Worm (Caenorhabditis elegans) whole organism, young adult: Measurements from ENCODE around the gene htp-1.

ENCODE experiments used
- B0336.3 ChIP-seq: fragments of 200-800 bp; sonication (Bioruptor generic); IDR thresholded peaks from 2 replicates; pipeline ENCODE4 v1.3.6; 2022; ENCODE audit warnings: missing genetic modification characterization, missing compliant biosample characterization
- F22D6.2 ChIP-seq: sonication (generic microtip); optimal IDR thresholded peaks from 2 replicates; lab custom pipeline; 2016; ENCODE audit warnings: mild to moderate bottlenecking, missing genetic modification characterization, missing compliant biosample characterization
- F23B12.7 ChIP-seq: sonication (generic microtip); optimal IDR thresholded peaks from 2 replicates; lab custom pipeline; 2017; ENCODE audit warnings: missing genetic modification characterization, mild to moderate bottlenecking, missing compliant biosample characterization, antibody characterized with exemption, moderate library complexity; ENCODE audit not compliant: insufficient read depth
- F33H1.4 ChIP-seq: fragments of 200-800 bp; sonication (Bioruptor generic); IDR thresholded peaks from 2 replicates; pipeline ENCODE4 v1.3.6; 2022; ENCODE audit warnings: missing genetic modification reagents, missing genetic modification characterization, missing compliant biosample characterization
- F49E8.2 ChIP-seq: sonication (generic microtip); optimal IDR thresholded peaks from 3 replicates; lab custom pipeline; 2017; ENCODE audit warnings: missing genetic modification characterization, mild to moderate bottlenecking, missing compliant biosample characterization, antibody characterized with exemption, moderate library complexity; ENCODE audit not compliant: insufficient read depth
- K11D2.4 ChIP-seq: fragments of 200-800 bp; sonication (Bioruptor generic); IDR thresholded peaks from 2 replicates; pipeline ENCODE4 v1.3.6; 2022; ENCODE audit warnings: missing genetic modification reagents, missing genetic modification characterization, missing compliant biosample characterization
- K12H6.12 ChIP-seq: fragments of 200-800 bp; sonication (Bioruptor generic); optimal IDR thresholded peaks from 2 replicates; lab custom pipeline; 2018; ENCODE audit warnings: mild to moderate bottlenecking, missing genetic modification characterization, missing compliant biosample characterization
- T07F8.4 ChIP-seq: sonication (generic microtip); optimal IDR thresholded peaks from 2 replicates; lab custom pipeline; 2016; ENCODE audit warnings: mild to moderate bottlenecking, missing genetic modification characterization, moderate library complexity, missing compliant biosample characterization
- Y56A3A.18 ChIP-seq: fragments of 200-800 bp; sonication (Bioruptor generic); IDR thresholded peaks from 2 replicates; pipeline ENCODE4 v1.3.6; 2022; ENCODE audit warnings: missing genetic modification reagents, missing genetic modification characterization, missing compliant biosample characterization
- Y95B8A.8 ChIP-seq: fragments of 200-800 bp; sonication (Bioruptor generic); IDR thresholded peaks from 2 replicates; pipeline ENCODE4 v1.3.6; 2022; ENCODE audit warnings: missing genetic modification reagents, missing genetic modification characterization, missing compliant biosample characterization
- ZK185.1 ChIP-seq: sonication (generic microtip); optimal IDR thresholded peaks from 2 replicates; lab custom pipeline; 2016; ENCODE audit warnings: mild to moderate bottlenecking, missing genetic modification characterization, missing compliant biosample characterization; ENCODE audit not compliant: poor library complexity, severe bottlenecking
- aptf-3 ChIP-seq: fragments of 200-800 bp; sonication (Bioruptor generic); IDR thresholded peaks from 2 replicates; pipeline ENCODE4 v1.3.6; 2022; ENCODE audit warnings: missing genetic modification characterization, missing compliant biosample characterization
- athp-1 ChIP-seq: sonication (generic microtip); optimal IDR thresholded peaks from 2 replicates; lab custom pipeline; 2017; ENCODE audit warnings: mild to moderate bottlenecking, missing genetic modification characterization, missing compliant biosample characterization
- attf-5 ChIP-seq: fragments of 200-800 bp; sonication (Bioruptor generic); optimal IDR thresholded peaks from 2 replicates; lab custom pipeline; 2018; ENCODE audit warnings: mild to moderate bottlenecking, missing genetic modification characterization, missing compliant biosample characterization
- attf-6 ChIP-seq: fragments of 200-800 bp; sonication (Bioruptor generic); IDR thresholded peaks from 2 replicates; pipeline ENCODE4 v1.3.6; 2022; ENCODE audit warnings: missing genetic modification reagents, missing genetic modification characterization, missing compliant biosample characterization
- bed-1 ChIP-seq: fragments of 200-800 bp; sonication (Bioruptor generic); IDR thresholded peaks from 2 replicates; pipeline ENCODE4 v1.3.6; 2022; ENCODE audit warnings: missing genetic modification reagents, missing genetic modification characterization, missing compliant biosample characterization
- bed-2 ChIP-seq: fragments of 200-800 bp; sonication (Bioruptor generic); IDR thresholded peaks from 2 replicates; pipeline ENCODE4 v1.3.6; 2022; ENCODE audit warnings: missing genetic modification reagents, missing genetic modification characterization, missing compliant biosample characterization
- cebp-1 ChIP-seq, 2 experiments: fragments of 200-800 bp in 1 of 2; sonication (Bioruptor generic) in 1 of 2; sonication (generic microtip) in 1 of 2; IDR thresholded peaks in 1 of 2; optimal IDR thresholded peaks in 1 of 2; 2 replicates each; pipeline versions ENCODE4 v1.3.6 to Lab custom; 2017 to 2022; ENCODE audit warnings: missing compliant biosample characterization in 2 of 2, missing genetic modification characterization in 2 of 2, mild to moderate bottlenecking in 1 of 2, missing genetic modification reagents in 1 of 2, moderate library complexity in 1 of 2
- ceh-100 ChIP-seq: fragments of 200-800 bp; sonication (Bioruptor generic); IDR thresholded peaks from 2 replicates; pipeline ENCODE4 v1.3.6; 2022; ENCODE audit warnings: missing genetic modification reagents, missing genetic modification characterization, missing compliant biosample characterization
- ceh-27 ChIP-seq: fragments of 200-800 bp; sonication (Bioruptor generic); optimal IDR thresholded peaks from 2 replicates; lab custom pipeline; 2018; ENCODE audit warnings: mild to moderate bottlenecking, missing genetic modification characterization, moderate library complexity, missing compliant biosample characterization
- ceh-40 ChIP-seq: fragments of 200-800 bp; sonication (Bioruptor generic); IDR thresholded peaks from 2 replicates; pipeline ENCODE4 v1.3.6; 2022; ENCODE audit warnings: missing genetic modification characterization, missing compliant biosample characterization
- ceh-91 ChIP-seq: fragments of 200-800 bp; sonication (Bioruptor generic); IDR thresholded peaks from 2 replicates; pipeline ENCODE4 v1.3.6; 2022; ENCODE audit warnings: missing genetic modification reagents, missing genetic modification characterization, missing compliant biosample characterization
- dpff-1 ChIP-seq: sonication (generic microtip); optimal IDR thresholded peaks from 2 replicates; lab custom pipeline; 2017; ENCODE audit warnings: mild to moderate bottlenecking, missing genetic modification characterization, missing compliant biosample characterization
- dpl-1 ChIP-seq: fragments of 150-350 bp; optimal IDR thresholded peaks from 2 replicates; lab custom pipeline; 2014; ENCODE audit warnings: missing biosample characterization, missing genetic modification reagents, missing genetic modification characterization
- ekl-4 ChIP-seq: fragments of 200-800 bp; sonication (Bioruptor generic); IDR thresholded peaks from 2 replicates; pipeline ENCODE4 v1.3.6; 2022; ENCODE audit warnings: missing genetic modification reagents, missing genetic modification characterization, missing compliant biosample characterization
- gei-17 ChIP-seq: fragments of 200-800 bp; sonication (Bioruptor generic); optimal IDR thresholded peaks from 2 replicates; lab custom pipeline; 2018; ENCODE audit warnings: mild to moderate bottlenecking, missing genetic modification characterization, missing compliant biosample characterization
- lin-40 ChIP-seq: sonication (generic microtip); optimal IDR thresholded peaks from 2 replicates; lab custom pipeline; 2016; ENCODE audit warnings: missing genetic modification characterization, mild to moderate bottlenecking, missing compliant biosample characterization, missing genotype, missing genetic modification reagents
- lin-54 ChIP-seq: fragments of 200-800 bp; sonication (Bioruptor generic); optimal IDR thresholded peaks from 2 replicates; lab custom pipeline; 2018; ENCODE audit warnings: mild to moderate bottlenecking, missing genetic modification characterization, missing compliant biosample characterization
- lir-1 ChIP-seq: fragments of 200-800 bp; sonication (Bioruptor generic); conservative IDR thresholded peaks from 2 replicates; pipeline ENCODE4 v1.3.6; 2022; ENCODE audit warnings: missing genetic modification reagents, missing genetic modification characterization, missing compliant biosample characterization
- lsl-1 ChIP-seq: fragments of 200-800 bp; sonication (Bioruptor generic); optimal IDR thresholded peaks from 2 replicates; lab custom pipeline; 2018; ENCODE audit warnings: mild to moderate bottlenecking, missing genetic modification characterization, moderate library complexity, missing compliant biosample characterization
- lsy-27 ChIP-seq: sonication (generic microtip); optimal IDR thresholded peaks from 2 replicates; lab custom pipeline; 2017; ENCODE audit warnings: missing genetic modification characterization, mild to moderate bottlenecking, missing compliant biosample characterization, antibody characterized with exemption, missing genotype, borderline replicate concordance; ENCODE audit not compliant: insufficient read depth
- madf-10 ChIP-seq: sonication (generic microtip); optimal IDR thresholded peaks from 2 replicates; lab custom pipeline; 2016; ENCODE audit warnings: mild to moderate bottlenecking, missing genetic modification characterization, missing compliant biosample characterization
- madf-8 ChIP-seq: fragments of 200-800 bp; sonication (Bioruptor generic); conservative IDR thresholded peaks from 2 replicates; pipeline ENCODE4 v1.3.6; 2022; ENCODE audit warnings: missing genetic modification reagents, missing genetic modification characterization, missing compliant biosample characterization
- mcd-1 ChIP-seq: fragments of 200-800 bp; sonication (Bioruptor generic); IDR thresholded peaks from 2 replicates; pipeline ENCODE4 v1.3.6; 2022; ENCODE audit warnings: missing genetic modification reagents, missing genetic modification characterization, missing compliant biosample characterization
- nfyb-1 ChIP-seq: fragments of 200-800 bp; sonication (Bioruptor generic); IDR thresholded peaks from 2 replicates; pipeline ENCODE4 v1.3.6; 2022; ENCODE audit warnings: missing genetic modification reagents, missing genetic modification characterization, missing compliant biosample characterization
- nhr-80 ChIP-seq: sonication (generic microtip); optimal IDR thresholded peaks from 2 replicates; lab custom pipeline; 2016; ENCODE audit warnings: missing genetic modification characterization, missing compliant biosample characterization
- pbrm-1 ChIP-seq: fragments of 200-800 bp; sonication (Bioruptor generic); IDR thresholded peaks from 2 replicates; pipeline ENCODE4 v1.3.6; 2022; ENCODE audit warnings: missing genetic modification reagents, missing genetic modification characterization, missing compliant biosample characterization
- repo-1 ChIP-seq: sonication (generic microtip); optimal IDR thresholded peaks from 2 replicates; lab custom pipeline; 2017; ENCODE audit warnings: mild to moderate bottlenecking, missing genetic modification characterization, missing compliant biosample characterization
- snpc-1.3 ChIP-seq: sonication (generic microtip); optimal IDR thresholded peaks from 2 replicates; lab custom pipeline; 2017; ENCODE audit warnings: missing genetic modification characterization, mild to moderate bottlenecking, missing compliant biosample characterization, antibody characterized with exemption, moderate library complexity, missing genotype, missing genetic modification reagents; ENCODE audit not compliant: insufficient read depth
- snpc-3.4 ChIP-seq: sonication (generic microtip); optimal IDR thresholded peaks from 2 replicates; lab custom pipeline; 2017; ENCODE audit warnings: missing genetic modification characterization, mild to moderate bottlenecking, missing compliant biosample characterization, antibody characterized with exemption, moderate library complexity, missing genotype, missing genetic modification reagents
- snpc-4 ChIP-seq, 5 experiments: fragments of 150-350 bp in 1 of 5; sonication (generic microtip) in 4 of 5; optimal IDR thresholded peaks; 2 replicates each; lab custom pipeline; 2014 to 2018; ENCODE audit warnings: missing genetic modification characterization in 5 of 5, missing biosample characterization in 3 of 5, antibody characterized with exemption in 2 of 5, mild to moderate bottlenecking in 2 of 5, missing compliant biosample characterization in 2 of 5, missing genotype in 2 of 5, moderate library complexity in 2 of 5, missing genetic modification reagents in 1 of 5
- tbp1 ChIP-seq: fragments of 200-800 bp; sonication (Bioruptor generic); optimal IDR thresholded peaks from 2 replicates; lab custom pipeline; 2018; ENCODE audit warnings: mild to moderate bottlenecking, missing genetic modification characterization, missing compliant biosample characterization
- tlf-1 ChIP-seq: fragments of 200-800 bp; sonication (Bioruptor generic); optimal IDR thresholded peaks from 2 replicates; lab custom pipeline; 2018; ENCODE audit warnings: mild to moderate bottlenecking, missing genetic modification characterization, missing compliant biosample characterization
- unc-130 ChIP-seq: sonication (generic microtip); optimal IDR thresholded peaks from 2 replicates; lab custom pipeline; 2016; ENCODE audit warnings: missing genetic modification reagents, missing genetic modification characterization, missing compliant biosample characterization
- ztf-18 ChIP-seq: sonication (generic microtip); optimal IDR thresholded peaks from 2 replicates; lab custom pipeline; 2016; ENCODE audit warnings: missing genotype, mild to moderate bottlenecking, missing genetic modification characterization, missing compliant biosample characterization
- ztf-6 ChIP-seq: fragments of 200-800 bp; sonication (Bioruptor generic); IDR thresholded peaks from 2 replicates; pipeline ENCODE4 v1.3.6; 2022; ENCODE audit warnings: missing genetic modification reagents, missing genetic modification characterization, missing compliant biosample characterization

Gene htp-1

ce11 chrIV:5364135-5364609, 27.2 kb downstream of the htp-1 start, which contains the start of the genes hda-6 and F41H10.4:
Gene hda-6, minus strand, starts transcription at chrIV:5364306.
Gene F41H10.4, plus strand, starts transcription at chrIV:5364559.
- TF ChIP-seq F49E8.2 (tag; lab: Kevin White, UChicago): no peak
- TF ChIP-seq bed-1 (GFP tag; lab: Robert Waterston, UW): no peak
- TF ChIP-seq tbp1: peak; percentile 56
- no peak for TF ChIP-seq dpff-1 (tag; lab: Kevin White, UChicago)
- peak; percentile 86 for TF ChIP-seq attf-5 (GFP tag; lab: Kevin White, UChicago)
- TF ChIP-seq lir-1: no peak
- TF ChIP-seq F33H1.4: peak; percentile 44
- peak; percentile 92 for TF ChIP-seq ceh-27 (GFP tag; lab: Kevin White, UChicago)
- TF ChIP-seq K12H6.12 (tag; lab: Kevin White, UChicago): peak; percentile 24
- TF ChIP-seq F22D6.2 (tag; lab: Kevin White, UChicago): no peak
- no peak for TF ChIP-seq ztf-6 (GFP tag; lab: Robert Waterston, UW)
- TF ChIP-seq snpc-1.3 (tag; lab: Kevin White, UChicago): peak; percentile 47
- TF ChIP-seq ceh-100 (GFP tag; lab: Robert Waterston, UW): 0 out of 2 replicates have a peak, but pooled peaks have one; percentile 11
- peak; percentile 4 for TF ChIP-seq F23B12.7 (tag; lab: Kevin White, UChicago)
- 0 out of 2 replicates have a peak, but pooled peaks have one; percentile 13 for TF ChIP-seq K11D2.4 (GFP tag; lab: Robert Waterston, UW)
- TF ChIP-seq cebp-1 (GFP tag; IDR thresholded peaks at IDR 0.05; lab: Robert Waterston, UW): no peak
- peak; percentile 57 for TF ChIP-seq cebp-1 (tag; optimal IDR thresholded peaks at IDR 0.05; lab: Kevin White, UChicago)
- peak; percentile 15 for TF ChIP-seq tlf-1 (GFP tag; lab: Kevin White, UChicago)
- peak; percentile 64 for TF ChIP-seq athp-1 (tag; lab: Kevin White, UChicago)
- peak; percentile 54 for TF ChIP-seq lsl-1 (GFP tag; lab: Kevin White, UChicago)
- peak; percentile 20 for TF ChIP-seq nhr-80 (tag; lab: Kevin White, UChicago)
- TF ChIP-seq B0336.3: 0 out of 2 replicates have a peak, but pooled peaks have one; percentile 31
- TF ChIP-seq dpl-1 (GFP tag; lab: Kevin White, UChicago): peak; percentile 3
- no peak for TF ChIP-seq Y56A3A.18 (GFP tag; lab: Robert Waterston, UW)
- TF ChIP-seq ceh-40: no peak
- TF ChIP-seq nfyb-1 (GFP tag; lab: Robert Waterston, UW): peak; percentile 40; the same call in 1 of the 2 replicates
- TF ChIP-seq lsy-27 (tag; lab: Kevin White, UChicago): peak; percentile 4
- TF ChIP-seq madf-8: no peak
- TF ChIP-seq attf-6 (GFP tag; lab: Robert Waterston, UW): no peak
- peak; percentile 39 for TF ChIP-seq ztf-18 (tag; lab: Kevin White, UChicago)
- 0 out of 2 replicates have a peak, but pooled peaks have one; percentile 8 for TF ChIP-seq ceh-91 (GFP tag; lab: Robert Waterston, UW)
- no peak for TF ChIP-seq gei-17 (GFP tag; lab: Kevin White, UChicago)
- peak; percentile 55; the same call in 1 of the 2 replicates for TF ChIP-seq ekl-4 (GFP tag; lab: Robert Waterston, UW)
- no peak for TF ChIP-seq T07F8.4 (tag; lab: Kevin White, UChicago)
- TF ChIP-seq repo-1: no peak
- TF ChIP-seq Y95B8A.8 (GFP tag; lab: Robert Waterston, UW): no peak
- TF ChIP-seq lin-54 (GFP tag; lab: Kevin White, UChicago): peak; percentile 71
- peak; percentile 55 for TF ChIP-seq unc-130
- TF ChIP-seq madf-10 (tag; lab: Kevin White, UChicago): peak; percentile 12
- TF ChIP-seq snpc-4 (GFP tag; optimal IDR thresholded peaks at IDR 0.05; lab: Kevin White, UChicago): no peak
- peak; percentile 33 to 86 (median 68) for TF ChIP-seq snpc-4 (tag; optimal IDR thresholded peaks at IDR 0.05; lab: Kevin White, UChicago)
- peak; percentile 51 for TF ChIP-seq lin-40 (tag; lab: Kevin White, UChicago)
- TF ChIP-seq ZK185.1 (tag; lab: Kevin White, UChicago): peak; percentile 88
- peak; percentile 31; the same call in 1 of the 2 replicates for TF ChIP-seq pbrm-1
- TF ChIP-seq aptf-3: no peak
- peak; percentile 77 for TF ChIP-seq mcd-1
- TF ChIP-seq bed-2 (GFP tag; lab: Robert Waterston, UW): no peak
- TF ChIP-seq snpc-3.4 (tag; lab: Kevin White, UChicago): peak; percentile 78
